Worm (Caenorhabditis elegans): ENCODE results near the gene gbf-1.

- no peak for TF ChIP-seq pqm-1 (tag; optimal IDR thresholded peaks at IDR 0.05)
- TF ChIP-seq elt-3 (tag; optimal IDR thresholded peaks at IDR 0.05): no peak
- no peak for TF ChIP-seq aly-2 (tag; optimal IDR thresholded peaks at IDR 0.05)
- no peak for TF ChIP-seq unc-62 (GFP tag; optimal IDR thresholded peaks at IDR 0.05)
- no peak for TF ChIP-seq nhr-11 (tag; optimal IDR thresholded peaks at IDR 0.05)
- TF ChIP-seq skn-1 (tag; optimal IDR thresholded peaks at IDR 0.05): no peak
- TF ChIP-seq nfya-1 (tag; optimal IDR thresholded peaks at IDR 0.05; ENCODE audit: insufficient read depth): no peak
- no peak for TF ChIP-seq ceh-9 (tag; optimal IDR thresholded peaks at IDR 0.05)
- no peak for TF ChIP-seq nhr-76 (tag; optimal IDR thresholded peaks at IDR 0.05)
- TF ChIP-seq lin-15B (tag; optimal IDR thresholded peaks at IDR 0.05): no peak
Observed at ce11 chrIII:11785961-11786360, 12.5 kb upstream of the gbf-1 start, which contains the start of gene tbx-38.
